Worm (Caenorhabditis elegans): ENCODE data around the gene jhdm-1.

jhdm-1 gene

DNA sequence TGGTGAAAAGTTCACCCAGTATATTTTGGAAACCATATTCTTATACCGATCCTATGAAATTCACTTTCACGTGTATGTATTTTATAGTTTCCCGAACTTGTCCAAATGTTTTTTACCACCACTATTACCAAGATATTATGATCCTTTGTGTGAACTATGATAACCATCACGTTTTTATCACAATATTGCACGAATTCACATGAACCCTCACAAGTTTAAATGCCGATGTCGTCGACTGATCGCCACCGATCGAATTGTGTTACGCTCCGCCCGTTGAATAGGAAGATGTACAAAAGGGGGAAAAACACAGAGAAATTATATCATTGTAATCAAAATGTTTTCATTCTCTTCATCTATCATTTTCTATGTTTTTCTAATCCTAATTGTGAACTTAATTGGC lies 54.0 kb downstream of the jhdm-1 start:
- TF ChIP-seq sptf-1 (tag; optimal IDR thresholded peaks at IDR 0.05) (no peak), pha-4 (tag; optimal IDR thresholded peaks at IDR 0.05) (no peak), ham-2 (GFP tag; optimal IDR thresholded peaks at IDR 0.05) (no peak), lsy-2 (tag; optimal IDR thresholded peaks at IDR 0.05) (no peak), nhr-2 (tag; optimal IDR thresholded peaks at IDR 0.05) (no peak), nhr-237 (tag; optimal IDR thresholded peaks at IDR 0.05) (no peak)

DNA sequence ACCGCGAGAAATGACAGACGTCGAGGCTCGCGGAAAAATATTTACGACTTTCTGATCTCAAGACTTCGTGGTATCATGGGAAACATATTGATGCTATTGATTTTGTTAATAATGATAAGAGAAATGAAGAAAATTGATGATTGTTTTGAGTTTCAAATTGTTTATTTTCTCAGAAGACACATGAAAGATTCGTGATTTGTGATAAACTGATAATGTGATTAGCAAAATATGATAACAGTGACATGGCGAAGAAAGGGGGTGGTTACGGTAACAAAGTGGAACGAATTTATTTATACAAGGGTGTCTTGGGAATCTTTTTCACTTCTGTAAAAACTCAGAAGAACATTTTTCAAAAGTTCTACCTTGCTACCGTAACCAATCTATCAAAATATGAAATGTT lies 55.0 kb downstream of the jhdm-1 start:
- no peak for TF ChIP-seq cnd-1 (tag; optimal IDR thresholded peaks at IDR 0.05)
- TF ChIP-seq nhr-12 (tag; optimal IDR thresholded peaks at IDR 0.05), result no peak
- no peak for TF ChIP-seq ceh-39 (tag; optimal IDR thresholded peaks at IDR 0.05)
- TF ChIP-seq ces-1 (GFP tag; optimal IDR thresholded peaks at IDR 0.05), result no peak
- TF ChIP-seq zip-8 (tag; optimal IDR thresholded peaks at IDR 0.05), result no peak
- no peak for TF ChIP-seq nhr-237 (tag; optimal IDR thresholded peaks at IDR 0.05)
- TF ChIP-seq flh-1 (GFP tag; optimal IDR thresholded peaks at IDR 0.05), result no peak

Data from whole organism, mixed stage, embryonic.